Worm (Caenorhabditis elegans): ENCODE data around the gene srh-25.

ce11 chrV:12432111-12432510 is 1.5 kb downstream of the srh-25 start, which contains the start of gene C54D10.13:
- no peak for TF ChIP-seq snpc-4 (tag; optimal IDR thresholded peaks at IDR 0.05)
- TF ChIP-seq ceh-88 (GFP tag; IDR thresholded peaks at IDR 0.05): no peak
- TF ChIP-seq C16A3.4 (tag; optimal IDR thresholded peaks at IDR 0.05): no peak
- TF ChIP-seq lin-39 (tag; optimal IDR thresholded peaks at IDR 0.05): no peak
- TF ChIP-seq sox-4 (tag; optimal IDR thresholded peaks at IDR 0.05): no peak

Measured in whole organism, L1 larva.